Worm (Caenorhabditis elegans) whole organism, dauer: ENCODE data around the gene tpst-1.

ENCODE experiments used
- unc-62 ChIP-seq: sonication (generic microtip); optimal IDR thresholded peaks from 2 replicates; lab custom pipeline; 2017; ENCODE audit warnings: missing biosample characterization, missing genetic modification reagents, missing genetic modification characterization

tpst-1 gene

DNA sequence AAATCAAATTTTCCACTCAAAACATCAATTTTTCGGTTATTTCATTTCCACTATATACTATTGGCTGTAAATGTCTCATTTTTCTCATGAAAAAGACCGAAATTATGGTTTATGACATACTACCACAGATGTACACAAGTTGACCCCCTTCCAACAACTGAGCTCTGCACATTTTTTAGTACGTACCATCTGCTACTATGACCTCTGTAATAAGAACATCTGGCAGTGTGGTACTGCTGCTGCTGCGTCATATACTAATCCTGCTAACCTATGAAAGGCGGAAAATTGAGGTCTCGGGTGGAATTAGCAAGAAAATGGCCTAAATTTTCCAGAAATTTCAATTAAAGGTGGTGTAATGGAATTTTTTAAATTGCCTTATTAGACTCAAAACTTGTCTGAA lies 50.7 kb downstream of the tpst-1 start:
- no peak for TF ChIP-seq unc-62 (GFP tag; lab: Kevin White, UChicago)

ce11 chrIII:12609410-12609809 lies 52.7 kb downstream of the tpst-1 start:
- TF ChIP-seq unc-62 (GFP tag; lab: Kevin White, UChicago), result no peak

ce11 chrIII:12608989-12609388 lies 53.1 kb downstream of the tpst-1 start, which contains the start of gene Y111B2A.12:
Y111B2A.12 (plus strand) TSS chrIII:12609289.
- TF ChIP-seq unc-62 (GFP tag; lab: Kevin White, UChicago), result no peak

DNA sequence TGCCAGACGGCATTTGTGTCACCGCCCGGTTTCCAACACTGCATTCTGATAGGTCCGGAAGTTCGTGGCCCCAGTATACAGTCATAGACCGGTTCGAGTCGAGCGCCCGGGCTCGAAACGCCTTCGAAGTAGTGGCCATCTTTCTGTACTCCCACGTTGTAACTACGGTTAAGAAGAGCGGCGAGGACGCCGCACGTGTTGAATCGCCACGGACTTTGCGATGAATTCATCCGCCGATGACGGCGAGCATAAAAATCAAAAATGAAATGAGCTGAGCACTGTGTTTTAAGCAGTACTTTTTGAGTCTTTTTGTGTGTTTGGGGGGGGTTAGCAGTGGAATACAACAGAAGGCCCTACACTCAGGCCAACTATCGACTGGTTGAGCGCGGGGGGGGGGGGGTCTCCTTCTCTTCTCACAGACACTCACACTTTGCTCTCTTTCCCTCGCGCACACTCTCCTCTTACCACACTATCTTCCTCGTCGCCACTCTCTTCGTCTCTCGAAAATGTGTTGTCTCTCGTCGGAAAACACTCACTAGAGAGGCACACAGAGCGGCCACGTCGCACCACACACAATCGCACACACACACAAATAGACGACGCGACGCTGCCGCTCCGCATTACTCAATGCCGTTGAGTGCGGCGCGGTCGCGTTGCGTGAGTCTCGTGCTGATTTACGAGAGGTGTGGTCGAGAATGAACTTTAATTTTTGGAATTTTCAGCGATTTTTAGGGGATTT lies 53.7 kb downstream of the tpst-1 start, which contains the start of gene epc-1:
epc-1 (minus strand) TSS at position 367 of the 739 bp plus-strand sequence.
- TF ChIP-seq unc-62 (GFP tag; lab: Kevin White, UChicago), result no peak

ce11 chrIII:12607302-12607701 lies 54.8 kb downstream of the tpst-1 start:
- no peak for TF ChIP-seq unc-62 (GFP tag; lab: Kevin White, UChicago)

DNA sequence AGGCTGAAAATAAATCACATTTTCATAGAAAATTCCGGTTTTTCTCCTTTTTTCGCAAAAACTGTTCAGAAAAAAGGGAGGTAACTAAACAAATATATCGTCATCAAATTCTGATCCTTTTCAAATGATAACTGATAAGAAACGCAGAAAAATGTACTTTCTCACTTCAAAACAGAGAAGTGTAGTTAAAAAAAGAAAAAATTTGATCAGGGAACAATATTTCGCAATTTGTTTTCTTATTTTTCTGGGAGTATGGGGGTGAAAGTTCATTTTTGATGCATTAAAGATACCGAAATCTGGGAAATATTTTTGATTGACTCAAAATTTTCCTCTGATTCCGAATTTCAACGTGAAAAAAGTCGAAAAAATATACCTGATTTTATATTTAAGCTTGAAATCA lies 55.9 kb downstream of the tpst-1 start:
- no peak for TF ChIP-seq unc-62 (GFP tag; lab: Kevin White, UChicago)
